Worm (Caenorhabditis elegans) whole organism, L2 larva: ENCODE data around the gene eif-3.K.
"Not testable (repeated sequence)": the region's sequence is repeated elsewhere in the genome, so short reads cannot be mapped to it uniquely, and the experiment has no call there.

Experiments used
- F13H6.1 ChIP-seq: sonication (generic microtip); optimal IDR thresholded peaks from 2 replicates; lab custom pipeline; 2016; ENCODE audit warnings: missing genetic modification characterization, missing compliant biosample characterization
- mab-5 ChIP-seq: fragments of 150-350 bp; optimal IDR thresholded peaks from 2 replicates; lab custom pipeline; 2014; ENCODE audit warnings: missing biosample characterization, missing genetic modification characterization
- nhr-21 ChIP-seq: fragments of 150-350 bp; optimal IDR thresholded peaks from 2 replicates; lab custom pipeline; 2014; ENCODE audit warnings: missing biosample characterization, missing genetic modification characterization
- snpc-4 ChIP-seq: fragments of 150-350 bp; optimal IDR thresholded peaks from 2 replicates; lab custom pipeline; 2014; ENCODE audit warnings: missing biosample characterization, missing genetic modification characterization
- ztf-11 ChIP-seq: sonication (generic microtip); optimal IDR thresholded peaks from 2 replicates; lab custom pipeline; 2017; ENCODE audit warnings: missing biosample characterization, missing genetic modification characterization

DNA sequence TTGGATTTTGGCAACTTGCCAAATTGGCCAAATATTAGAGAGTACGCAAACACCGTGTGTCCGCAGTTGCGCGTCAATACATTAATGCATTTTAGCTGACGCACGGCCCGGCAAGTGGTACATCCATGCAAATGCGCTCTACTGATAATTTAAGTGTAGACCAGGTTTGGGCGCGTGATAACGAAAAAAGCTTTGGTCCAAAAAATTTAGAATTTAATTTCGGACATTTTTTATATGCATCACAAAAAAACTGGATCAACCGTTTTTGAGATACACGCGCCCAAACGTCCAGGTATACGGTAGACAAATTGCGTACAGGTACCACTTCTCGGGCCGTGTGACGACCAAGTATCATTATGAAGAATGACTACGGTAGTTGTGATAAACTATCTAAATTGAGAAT, 14.1 kb downstream of the eif-3.K start, which contains the start of gene R186.8:
- not testable (repeated sequence) for TF ChIP-seq ztf-11; mab-5 (tag; lab: Kevin White, UChicago); snpc-4
- TF ChIP-seq F13H6.1 (tag; lab: Kevin White, UChicago) (peak; percentile 68), nhr-21 (tag; lab: Kevin White, UChicago) (peak; percentile 30)
